Worm (Caenorhabditis elegans) whole organism, mixed stage, embryonic: ENCODE results near the gene hyls-1.

Source experiments
- blmp-1 ChIP-seq: fragments of 150-350 bp; optimal IDR thresholded peaks from 2 replicates; lab custom pipeline; 2014; ENCODE audit warnings: missing biosample characterization, missing genetic modification characterization
- ceh-83 ChIP-seq: fragments of 200-800 bp; sonication (Bioruptor generic); optimal IDR thresholded peaks from 2 replicates; lab custom pipeline; 2018; ENCODE audit warnings: mild to moderate bottlenecking, missing genetic modification characterization, missing compliant biosample characterization
- hlh-1 ChIP-seq: fragments of 150-350 bp; optimal IDR thresholded peaks from 2 replicates; lab custom pipeline; 2014; ENCODE audit warnings: missing biosample characterization, missing genetic modification reagents, missing genetic modification characterization
- mab-5 ChIP-seq: fragments of 150-350 bp; optimal IDR thresholded peaks from 2 replicates; lab custom pipeline; 2014; ENCODE audit warnings: missing biosample characterization, missing genetic modification characterization
- nhr-12 ChIP-seq: fragments of 150-350 bp; optimal IDR thresholded peaks from 2 replicates; lab custom pipeline; 2014; ENCODE audit warnings: missing biosample characterization, missing genetic modification characterization
- nhr-237 ChIP-seq: fragments of 150-350 bp; optimal IDR thresholded peaks from 2 replicates; lab custom pipeline; 2014; ENCODE audit warnings: missing biosample characterization, missing genetic modification characterization
- nhr-76 ChIP-seq: sonication (generic microtip); optimal IDR thresholded peaks from 2 replicates; lab custom pipeline; 2017; ENCODE audit warnings: missing biosample characterization, missing genetic modification characterization
- sptf-1 ChIP-seq: sonication (generic microtip); optimal IDR thresholded peaks from 2 replicates; lab custom pipeline; 2017; ENCODE audit warnings: mild to moderate bottlenecking, missing genetic modification characterization, moderate library complexity, missing compliant biosample characterization
- tbx-8 ChIP-seq: fragments of 200-800 bp; sonication (Bioruptor generic); optimal IDR thresholded peaks from 2 replicates; lab custom pipeline; 2018; ENCODE audit warnings: mild to moderate bottlenecking, missing genetic modification characterization, moderate library complexity, missing compliant biosample characterization

DNA sequence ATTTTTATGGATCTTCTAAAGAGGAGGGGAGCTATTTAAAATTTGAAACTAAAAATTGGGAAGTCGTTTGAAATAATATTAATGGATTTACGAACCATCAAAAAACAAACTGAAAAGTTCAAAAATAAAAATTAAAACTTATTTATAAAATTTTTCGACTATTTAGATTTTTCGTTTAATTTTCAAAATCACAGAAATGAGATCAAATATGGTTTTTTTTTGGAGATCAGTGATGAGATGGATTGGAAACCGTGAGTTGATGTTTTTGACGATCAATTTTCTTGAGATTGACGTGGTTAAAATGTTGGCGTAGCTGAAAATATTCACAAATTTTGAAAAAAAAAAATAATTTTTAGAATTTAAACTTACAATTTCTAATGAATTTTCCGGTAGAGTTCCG lies 18.2 kb upstream of the hyls-1 start, which contains the start of gene C13F10.5:
- TF ChIP-seq nhr-76 (tag; lab: Kevin White, UChicago), result no peak
- TF ChIP-seq blmp-1, result no peak
- no peak for TF ChIP-seq hlh-1 (tag; lab: Kevin White, UChicago)
- no peak for TF ChIP-seq nhr-237
- TF ChIP-seq sptf-1 (tag; lab: Kevin White, UChicago), result no peak
- no peak for TF ChIP-seq nhr-12
- no peak for TF ChIP-seq ceh-83 (GFP tag; lab: Kevin White, UChicago)
- TF ChIP-seq mab-5 (tag; lab: Kevin White, UChicago), result no peak
- TF ChIP-seq tbx-8 (GFP tag; lab: Kevin White, UChicago), result no peak
